Fruit fly (Drosophila melanogaster) whole organism, embryonic: ENCODE results near the gene Hsp70Aa.
A peak's percentile ranks its signal among the peaks of the same experiment; 100 is the strongest.

Experiments
- ATbp ChIP-seq: fragments of 200-800 bp; sonication (Bioruptor generic); optimal IDR thresholded peaks from 2 replicates; lab custom pipeline; 2017; ENCODE audit warnings: missing biosample characterization, mild to moderate bottlenecking, missing genetic modification characterization, missing genetic modification reagents
- Bdp1 ChIP-seq: fragments of 200-800 bp; sonication (Bioruptor generic); optimal IDR thresholded peaks from 3 replicates; lab custom pipeline; 2016; ENCODE audit warnings: missing biosample characterization, missing genetic modification characterization
- BtbVII ChIP-seq: fragments of 200-800 bp; sonication (Bioruptor generic); optimal IDR thresholded peaks from 3 replicates; lab custom pipeline; 2017; ENCODE audit warnings: missing biosample characterization, mild to moderate bottlenecking, missing genetic modification characterization
- CG11093 ChIP-seq: fragments of 200-800 bp; sonication (Bioruptor generic); IDR thresholded peaks from 3 replicates; pipeline ENCODE4 v1.3.6; 2022; ENCODE audit warnings: missing biosample characterization, missing genetic modification characterization
- CG11504 ChIP-seq: fragments of 200-800 bp; sonication (Bioruptor generic); optimal IDR thresholded peaks from 3 replicates; lab custom pipeline; 2019; ENCODE audit warnings: missing biosample characterization, mild to moderate bottlenecking, missing genetic modification characterization, moderate library complexity
- CG12659 ChIP-seq: fragments of 200-800 bp; sonication (Bioruptor generic); optimal IDR thresholded peaks from 3 replicates; lab custom pipeline; 2017; ENCODE audit warnings: mild to moderate bottlenecking, missing biosample characterization, missing genetic modification reagents, missing genetic modification characterization
- CG12744 ChIP-seq: fragments of 200-800 bp; sonication (Bioruptor generic); optimal IDR thresholded peaks from 2 replicates; lab custom pipeline; 2016; ENCODE audit warnings: missing biosample characterization, missing genetic modification characterization
- CG12769 ChIP-seq: fragments of 200-800 bp; sonication (Bioruptor generic); optimal IDR thresholded peaks from 2 replicates; lab custom pipeline; 2019; ENCODE audit warnings: missing biosample characterization, mild to moderate bottlenecking, missing genetic modification characterization, moderate library complexity
- CG15514 ChIP-seq: fragments of 200-800 bp; sonication (Bioruptor generic); optimal IDR thresholded peaks from 3 replicates; lab custom pipeline; 2017; ENCODE audit warnings: missing biosample characterization, missing genetic modification characterization, mild to moderate bottlenecking, moderate library complexity, missing genetic modification reagents
- CG17385 ChIP-seq: fragments of 200-800 bp; sonication (Bioruptor generic); optimal IDR thresholded peaks from 3 replicates; lab custom pipeline; 2018; ENCODE audit warnings: missing biosample characterization, mild to moderate bottlenecking, missing genetic modification characterization
- CG17802 ChIP-seq: fragments of 200-800 bp; sonication (Bioruptor generic); optimal IDR thresholded peaks from 2 replicates; lab custom pipeline; 2018; ENCODE audit warnings: missing biosample characterization, mild to moderate bottlenecking, missing genetic modification characterization, moderate library complexity
- CG17829 ChIP-seq: fragments of 200-800 bp; optimal IDR thresholded peaks from 2 replicates; lab custom pipeline; 2019; ENCODE audit warnings: missing biosample characterization, mild to moderate bottlenecking, missing genetic modification characterization, moderate library complexity
- CG2116 ChIP-seq: fragments of 200-800 bp; sonication (Bioruptor generic); optimal IDR thresholded peaks from 3 replicates; lab custom pipeline; 2018; ENCODE audit warnings: missing biosample characterization, mild to moderate bottlenecking, missing genetic modification characterization
- CG2120 ChIP-seq: fragments of 200-800 bp; sonication (Bioruptor generic); optimal IDR thresholded peaks from 3 replicates; lab custom pipeline; 2016; ENCODE audit warnings: missing biosample characterization, missing genetic modification characterization
- CG2875 ChIP-seq: fragments of 200-800 bp; sonication (Bioruptor generic); optimal IDR thresholded peaks from 2 replicates; lab custom pipeline; 2017; ENCODE audit warnings: missing biosample characterization, mild to moderate bottlenecking, missing genetic modification characterization, missing genetic modification reagents
- CG30020 ChIP-seq: fragments of 200-800 bp; optimal IDR thresholded peaks from 2 replicates; lab custom pipeline; 2019; ENCODE audit warnings: missing biosample characterization, mild to moderate bottlenecking, missing genetic modification characterization, moderate library complexity
- CG33213 ChIP-seq: fragments of 200-800 bp; sonication (Bioruptor generic); optimal IDR thresholded peaks from 3 replicates; lab custom pipeline; 2016; ENCODE audit warnings: missing biosample characterization, missing genetic modification characterization
- CG3995 ChIP-seq: fragments of 200-800 bp; sonication (Bioruptor generic); optimal IDR thresholded peaks from 3 replicates; lab custom pipeline; 2016; ENCODE audit warnings: missing biosample characterization, missing genetic modification characterization
- CG7372 ChIP-seq: fragments of 200-800 bp; sonication (Bioruptor generic); IDR thresholded peaks from 2 replicates; pipeline ENCODE4 v1.3.6; 2022; ENCODE audit warnings: missing biosample characterization, missing genetic modification characterization
- CG8290 ChIP-seq, 3 experiments: fragments of 200-800 bp; sonication (Bioruptor generic); optimal IDR thresholded peaks; 2 replicates each; lab custom pipeline; 2016 to 2019; ENCODE audit warnings: missing biosample characterization in 3 of 3, missing genetic modification characterization in 3 of 3, mild to moderate bottlenecking in 2 of 3, moderate library complexity in 1 of 3
- CG9797 ChIP-seq: fragments of 200-800 bp; sonication (Bioruptor generic); optimal IDR thresholded peaks from 3 replicates; lab custom pipeline; 2018; ENCODE audit warnings: missing biosample characterization, mild to moderate bottlenecking, missing genetic modification characterization
- CHES-1-like ChIP-seq: fragments of 200-800 bp; sonication (Bioruptor generic); optimal IDR thresholded peaks from 2 replicates; lab custom pipeline; 2016; ENCODE audit warnings: missing biosample characterization, missing genetic modification characterization
- Deaf1 ChIP-seq: fragments of 200-800 bp; optimal IDR thresholded peaks from 3 replicates; lab custom pipeline; 2019; ENCODE audit warnings: missing biosample characterization, mild to moderate bottlenecking, missing genetic modification characterization, moderate library complexity
- Dip3 ChIP-seq: fragments of 200-800 bp; sonication (Bioruptor generic); optimal IDR thresholded peaks from 3 replicates; lab custom pipeline; 2016; ENCODE audit warnings: missing biosample characterization, missing genetic modification characterization
- Dref ChIP-seq: fragments of 200-800 bp; sonication (Bioruptor generic); IDR thresholded peaks from 2 replicates; pipeline ENCODE4 v1.3.6; 2022; ENCODE audit warnings: missing biosample characterization, missing genetic modification characterization
- E2f2 ChIP-seq: fragments of 200-800 bp; sonication (Bioruptor generic); IDR thresholded peaks from 2 replicates; pipeline ENCODE4 v1.3.6; 2022; ENCODE audit warnings: missing biosample characterization, missing genetic modification characterization
- Elba2 ChIP-seq: fragments of 200-800 bp; sonication (Bioruptor generic); optimal IDR thresholded peaks from 3 replicates; lab custom pipeline; 2016; ENCODE audit warnings: missing biosample characterization, missing genetic modification characterization
- Ets97D ChIP-seq: fragments of 200-800 bp; sonication (Bioruptor generic); optimal IDR thresholded peaks from 3 replicates; lab custom pipeline; 2016; ENCODE audit warnings: missing biosample characterization, missing genetic modification characterization
- Fer3 ChIP-seq: fragments of 200-800 bp; sonication (Bioruptor generic); optimal IDR thresholded peaks from 2 replicates; lab custom pipeline; 2018; ENCODE audit warnings: missing biosample characterization, mild to moderate bottlenecking, missing genetic modification characterization, moderate library complexity
- HmgZ ChIP-seq: fragments of 200-800 bp; sonication (Bioruptor generic); optimal IDR thresholded peaks from 2 replicates; lab custom pipeline; 2018; ENCODE audit warnings: missing biosample characterization, mild to moderate bottlenecking, missing genetic modification characterization
- Hmr ChIP-seq: fragments of 200-800 bp; sonication (Bioruptor generic); optimal IDR thresholded peaks from 3 replicates; lab custom pipeline; 2017; ENCODE audit warnings: mild to moderate bottlenecking, missing biosample characterization, missing genetic modification reagents, missing genetic modification characterization
- Hsf ChIP-seq: fragments of 200-800 bp; sonication (Bioruptor generic); optimal IDR thresholded peaks from 3 replicates; lab custom pipeline; 2016; ENCODE audit warnings: missing biosample characterization, missing genetic modification characterization
- Med ChIP-seq: fragments of 200-800 bp; sonication (Bioruptor generic); peaks from one replicate; lab custom pipeline; 2016; ENCODE audit warnings: missing biosample characterization, missing genetic modification characterization, mild to moderate bottlenecking, inconsistent platforms, moderate library complexity
- Nf-YB ChIP-seq: fragments of 200-800 bp; sonication (Bioruptor generic); optimal IDR thresholded peaks from 3 replicates; lab custom pipeline; 2019; ENCODE audit warnings: missing biosample characterization, mild to moderate bottlenecking, missing genetic modification characterization, moderate library complexity
- Rfx ChIP-seq: fragments of 200-800 bp; sonication (Bioruptor generic); IDR thresholded peaks from 2 replicates; pipeline ENCODE4 v1.3.6; 2022; ENCODE audit warnings: missing biosample characterization, missing genetic modification characterization
- Sin3A ChIP-seq: fragments of >200 bp; optimal IDR thresholded peaks from 2 replicates; lab custom pipeline; 2018
- Sry-δ ChIP-seq: fragments of 200-800 bp; sonication (Bioruptor generic); optimal IDR thresholded peaks from 2 replicates; lab custom pipeline; 2016; ENCODE audit warnings: missing biosample characterization, missing genetic modification characterization
- YL-1 ChIP-seq: fragments of 200-800 bp; sonication (Bioruptor generic); optimal IDR thresholded peaks from 3 replicates; lab custom pipeline; 2017; ENCODE audit warnings: missing biosample characterization, mild to moderate bottlenecking, missing genetic modification characterization
- ftz-f1 ChIP-seq: fragments of 200-800 bp; sonication (Bioruptor generic); optimal IDR thresholded peaks from 2 replicates; lab custom pipeline; 2016; ENCODE audit warnings: missing biosample characterization, missing genetic modification characterization
- gfzf ChIP-seq: fragments of 200-800 bp; sonication (Bioruptor generic); optimal IDR thresholded peaks from 2 replicates; lab custom pipeline; 2016; ENCODE audit warnings: missing biosample characterization, mild to moderate bottlenecking, missing genetic modification characterization, moderate library complexity
- gro ChIP-seq: fragments of 200-800 bp; sonication (Bioruptor generic); optimal IDR thresholded peaks from 2 replicates; lab custom pipeline; 2016; ENCODE audit warnings: missing biosample characterization, missing genetic modification characterization
- her ChIP-seq: fragments of 200-800 bp; sonication (Bioruptor generic); optimal IDR thresholded peaks from 2 replicates; lab custom pipeline; 2016; ENCODE audit warnings: missing biosample characterization, missing genetic modification characterization
- p53 ChIP-seq: fragments of 200-800 bp; sonication (Bioruptor generic); optimal IDR thresholded peaks from 2 replicates; lab custom pipeline; 2016; ENCODE audit warnings: missing biosample characterization, missing genetic modification characterization
- pzg ChIP-seq: fragments of 200-800 bp; sonication (Bioruptor generic); optimal IDR thresholded peaks from 3 replicates; lab custom pipeline; 2018; ENCODE audit warnings: missing biosample characterization, mild to moderate bottlenecking, missing genetic modification characterization, moderate library complexity
- rib ChIP-seq: fragments of 200-800 bp; sonication (Bioruptor generic); IDR thresholded peaks from 2 replicates; pipeline ENCODE4 v1.3.6; 2022; ENCODE audit warnings: missing biosample characterization, missing genetic modification characterization
- scrt ChIP-seq: fragments of 200-800 bp; sonication (Bioruptor generic); optimal IDR thresholded peaks from 2 replicates; lab custom pipeline; 2018; ENCODE audit warnings: missing biosample characterization, mild to moderate bottlenecking, missing genetic modification characterization, moderate library complexity
- sens ChIP-seq: fragments of 200-800 bp; sonication (Bioruptor generic); peaks from one replicate; lab custom pipeline; 2016; ENCODE audit warnings: missing biosample characterization, missing genetic modification characterization
- sob ChIP-seq: fragments of 200-800 bp; sonication (Bioruptor generic); IDR thresholded peaks from 2 replicates; pipeline ENCODE4 v1.3.6; 2022; ENCODE audit warnings: missing biosample characterization, missing genetic modification characterization
- trem ChIP-seq: fragments of 200-800 bp; optimal IDR thresholded peaks from 3 replicates; lab custom pipeline; 2019; ENCODE audit warnings: missing biosample characterization, mild to moderate bottlenecking, missing genetic modification characterization, moderate library complexity
- vvl ChIP-seq: fragments of 200-800 bp; sonication (Bioruptor generic); IDR thresholded peaks from 2 replicates; pipeline ENCODE4 v1.3.6; 2022; ENCODE audit warnings: missing biosample characterization, missing genetic modification characterization
- zfh1 ChIP-seq: fragments of 200-800 bp; sonication (Bioruptor generic); IDR thresholded peaks from 3 replicates; pipeline ENCODE4 v1.3.6; 2022; ENCODE audit warnings: missing biosample characterization, missing genetic modification characterization

The Hsp70Aa gene

dm6 chr3R:11974631-11975030, 18.3 kb upstream of the Hsp70Aa start, which contains the start of gene Tango9 (continued):
- peak; percentile 44 for TF ChIP-seq Sry-δ (GFP tag; lab: Kevin White, UChicago)
- TF ChIP-seq CG17802 (tag; lab: Kevin White, UChicago): peak; percentile 95
- TF ChIP-seq sens: peak; percentile 84
- TF ChIP-seq CG11504 (tag; lab: Kevin White, UChicago): peak; percentile 47
- no peak for TF ChIP-seq Elba2 (GFP tag; lab: Kevin White, UChicago)
- TF ChIP-seq CG12659 (GFP tag; lab: Kevin White, UChicago): peak; percentile 31
- TF ChIP-seq Dref (GFP tag; lab: Robert Waterston, UW): 0 out of 2 replicates have a peak, but pooled peaks have one; percentile 16
- no peak for TF ChIP-seq CG12744 (GFP tag; lab: Kevin White, UChicago)
- peak; percentile 13; the same call in 1 of the 2 replicates for TF ChIP-seq Rfx
- TF ChIP-seq Bdp1 (GFP tag; lab: Kevin White, UChicago): no peak
- TF ChIP-seq Med (GFP tag; lab: Kevin White, UChicago): peak; percentile 63
- peak; percentile 9 for TF ChIP-seq p53 (GFP tag; lab: Kevin White, UChicago)
- TF ChIP-seq Deaf1: no peak
- TF ChIP-seq Sin3A (lab: Kevin White, UChicago): peak; percentile 55
- TF ChIP-seq CG2116 (GFP tag; lab: Kevin White, UChicago): peak; percentile 54
- peak; percentile 11 for TF ChIP-seq ftz-f1 (GFP tag; lab: Kevin White, UChicago)
- peak; percentile 47 for TF ChIP-seq CG3995
- TF ChIP-seq zfh1 (GFP tag; lab: Robert Waterston, UW): no peak
- TF ChIP-seq YL-1 (GFP tag; lab: Kevin White, UChicago): peak; percentile 39
- peak; percentile 62 for TF ChIP-seq CG15514
- TF ChIP-seq CHES-1-like (GFP tag; lab: Kevin White, UChicago): peak; percentile 24
- no peak for TF ChIP-seq Dip3
- peak; percentile 28 for TF ChIP-seq CG33213
- 0 out of 2 replicates have a peak, but pooled peaks have one; percentile 18 for TF ChIP-seq CG7372 (GFP tag; lab: Robert Waterston, UW)
- TF ChIP-seq vvl (GFP tag; lab: Robert Waterston, UW): 0 out of 2 replicates have a peak, but pooled peaks have one; percentile 33
- TF ChIP-seq scrt (GFP tag; lab: Kevin White, UChicago): peak; percentile 99
- TF ChIP-seq Fer3 (tag; lab: Kevin White, UChicago): no peak
- TF ChIP-seq Hsf (GFP tag; lab: Kevin White, UChicago): peak; percentile 9
- peak; percentile 11 for TF ChIP-seq CG30020 (tag; lab: Kevin White, UChicago)
- TF ChIP-seq Hmr (GFP tag; lab: Kevin White, UChicago): peak; percentile 52
- TF ChIP-seq gro (GFP tag; lab: Kevin White, UChicago): no peak
- TF ChIP-seq CG17829 (tag; lab: Kevin White, UChicago): peak; percentile 21
- TF ChIP-seq her (GFP tag; lab: Kevin White, UChicago): peak; percentile 22
- TF ChIP-seq CG17385 (GFP tag; lab: Kevin White, UChicago): peak; percentile 17
- TF ChIP-seq CG2875 (GFP tag; lab: Kevin White, UChicago): no peak
- no peak for TF ChIP-seq ATbp (GFP tag; lab: Kevin White, UChicago)
- TF ChIP-seq CG12769 (tag; lab: Kevin White, UChicago): no peak
- TF ChIP-seq sob (GFP tag; lab: Robert Waterston, UW): no peak
- peak; percentile 87 for TF ChIP-seq pzg
- TF ChIP-seq Nf-YB (GFP tag; lab: Kevin White, UChicago): no peak
- no peak for TF ChIP-seq CG11093 (GFP tag; lab: Robert Waterston, UW)
- TF ChIP-seq BtbVII: no peak
- TF ChIP-seq E2f2 (GFP tag; lab: Robert Waterston, UW): peak; percentile 93
- TF ChIP-seq CG8290 (GFP tag; optimal IDR thresholded peaks at IDR 0.05; lab: Kevin White, UChicago): no peak
- TF ChIP-seq CG8290 (tag; optimal IDR thresholded peaks at IDR 0.05; lab: Kevin White, UChicago): peak in 1 of 2 experiments; percentile 36
- peak; percentile 14 for TF ChIP-seq CG2120 (GFP tag; lab: Kevin White, UChicago)
- peak; percentile 40 for TF ChIP-seq HmgZ (tag; lab: Kevin White, UChicago)
- TF ChIP-seq Ets97D (GFP tag; lab: Kevin White, UChicago): peak; percentile 88
- peak; percentile 84 for TF ChIP-seq CG9797
- peak; percentile 92 for TF ChIP-seq gfzf (GFP tag; lab: Kevin White, UChicago)
- TF ChIP-seq rib (GFP tag; lab: Robert Waterston, UW): peak; percentile 45; the same call in 1 of the 2 replicates
- TF ChIP-seq trem (tag; lab: Kevin White, UChicago): peak; percentile 63
